Fruit fly (Drosophila melanogaster): ENCODE data around the gene Sfp26Ac.

DNA sequence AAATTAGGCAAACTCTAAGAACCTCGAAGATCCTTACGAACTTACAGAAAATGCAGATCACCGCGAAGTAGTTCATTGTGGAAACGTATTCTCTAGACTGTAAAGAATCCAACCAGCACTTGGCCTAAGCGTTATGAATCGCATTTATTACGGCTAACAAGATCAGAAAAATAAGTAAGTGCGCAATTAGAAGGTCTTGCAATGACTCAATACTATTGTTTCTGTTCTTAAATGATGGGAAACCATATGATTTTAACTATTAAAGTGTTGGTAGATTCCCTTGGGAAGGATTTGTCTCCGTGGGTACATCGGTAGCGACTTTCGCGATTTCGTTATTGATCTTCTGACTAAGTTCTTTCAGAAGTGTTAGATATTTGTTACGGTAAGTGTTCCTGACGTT, 8.2 kb upstream of the Sfp26Ac start, which contains the start of gene Acp26Ab:
- no peak for TF ChIP-seq fkh (GFP tag; optimal IDR thresholded peaks at IDR 0.05)
- no peak for TF ChIP-seq CG3032 (tag; optimal IDR thresholded peaks at IDR 0.05)
- no peak for TF ChIP-seq CG4318 (GFP tag; optimal IDR thresholded peaks at IDR 0.05)
- TF ChIP-seq ss (GFP tag; optimal IDR thresholded peaks at IDR 0.05) = no peak

Data from whole organism, prepupa.